Fruit fly (Drosophila melanogaster) whole organism, embryonic: ENCODE data around the gene ND-23.
A peak's percentile ranks its signal among the peaks of the same experiment; 100 is the strongest.

Source experiments
- BEAF-32 ChIP-seq: fragments of 200-800 bp; sonication (Bioruptor generic); optimal IDR thresholded peaks from 3 replicates; lab custom pipeline; 2017; ENCODE audit warnings: missing biosample characterization, missing genetic modification characterization, mild to moderate bottlenecking, moderate library complexity, missing genetic modification reagents
- Bgb ChIP-seq: fragments of 200-800 bp; sonication (Bioruptor generic); IDR thresholded peaks from 2 replicates; pipeline ENCODE4 v1.3.6; 2022; ENCODE audit warnings: missing biosample characterization, missing genetic modification characterization; ENCODE audit not compliant: partially characterized antibody
- CG1024 ChIP-seq: fragments of 200-800 bp; sonication (Bioruptor generic); IDR thresholded peaks from 2 replicates; pipeline ENCODE4 v1.3.6; 2022; ENCODE audit warnings: missing biosample characterization, missing genetic modification characterization
- CG10274 ChIP-seq: fragments of 200-800 bp; sonication (Bioruptor generic); optimal IDR thresholded peaks from 3 replicates; lab custom pipeline; 2017; ENCODE audit warnings: missing biosample characterization, mild to moderate bottlenecking, missing genetic modification characterization
- CG10431 ChIP-seq: fragments of 200-800 bp; sonication (Bioruptor generic); optimal IDR thresholded peaks from 3 replicates; lab custom pipeline; 2018; ENCODE audit warnings: missing biosample characterization, mild to moderate bottlenecking, missing genetic modification characterization
- CG12769 ChIP-seq: fragments of 200-800 bp; sonication (Bioruptor generic); optimal IDR thresholded peaks from 2 replicates; lab custom pipeline; 2019; ENCODE audit warnings: missing biosample characterization, mild to moderate bottlenecking, missing genetic modification characterization, moderate library complexity
- CG13123 ChIP-seq: fragments of 200-800 bp; sonication (Bioruptor generic); optimal IDR thresholded peaks from 2 replicates; lab custom pipeline; 2016; ENCODE audit warnings: missing biosample characterization, missing genetic modification characterization
- CG13424 ChIP-seq: fragments of 200-800 bp; sonication (Bioruptor generic); optimal IDR thresholded peaks from 2 replicates; lab custom pipeline; 2019; ENCODE audit warnings: missing biosample characterization, mild to moderate bottlenecking, missing genetic modification characterization, moderate library complexity
- CG16813 ChIP-seq: fragments of 200-800 bp; sonication (Bioruptor generic); IDR thresholded peaks from 3 replicates; pipeline ENCODE4 v1.3.6; 2022; ENCODE audit warnings: missing biosample characterization, missing genetic modification characterization; ENCODE audit not compliant: partially characterized antibody
- CG17359 ChIP-seq: fragments of 200-800 bp; sonication (Bioruptor generic); optimal IDR thresholded peaks from 3 replicates; lab custom pipeline; 2018; ENCODE audit warnings: missing biosample characterization, mild to moderate bottlenecking, missing genetic modification characterization, moderate library complexity
- CG17829 ChIP-seq: fragments of 200-800 bp; optimal IDR thresholded peaks from 2 replicates; lab custom pipeline; 2019; ENCODE audit warnings: missing biosample characterization, mild to moderate bottlenecking, missing genetic modification characterization, moderate library complexity
- CG18764 ChIP-seq: fragments of 200-800 bp; sonication (Bioruptor generic); optimal IDR thresholded peaks from 3 replicates; lab custom pipeline; 2016; ENCODE audit warnings: missing biosample characterization, missing genetic modification characterization
- CG2120 ChIP-seq: fragments of 200-800 bp; sonication (Bioruptor generic); optimal IDR thresholded peaks from 3 replicates; lab custom pipeline; 2016; ENCODE audit warnings: missing biosample characterization, missing genetic modification characterization
- CG34422 ChIP-seq: fragments of 200-800 bp; sonication (Bioruptor generic); IDR thresholded peaks from 3 replicates; pipeline ENCODE4 v1.3.6; 2022; ENCODE audit warnings: missing biosample characterization, missing genetic modification characterization
- CG3995 ChIP-seq: fragments of 200-800 bp; sonication (Bioruptor generic); optimal IDR thresholded peaks from 3 replicates; lab custom pipeline; 2016; ENCODE audit warnings: missing biosample characterization, missing genetic modification characterization
- CG9932 ChIP-seq: fragments of 200-800 bp; sonication (Bioruptor generic); IDR thresholded peaks from 2 replicates; pipeline ENCODE4 v1.3.6; 2022; ENCODE audit warnings: missing biosample characterization, missing genetic modification characterization
- Eip74EF ChIP-seq, 2 experiments: fragments of 200-800 bp in 1 of 2; fragments of >200 bp in 1 of 2; sonication (Bioruptor generic) in 1 of 2; optimal IDR thresholded peaks; 2 replicates each; lab custom pipeline; 2017 to 2019; ENCODE audit warnings: missing biosample characterization in 2 of 2, missing genetic modification characterization in 2 of 2, mild to moderate bottlenecking in 1 of 2, moderate library complexity in 1 of 2
- Ets97D ChIP-seq: fragments of 200-800 bp; sonication (Bioruptor generic); optimal IDR thresholded peaks from 3 replicates; lab custom pipeline; 2016; ENCODE audit warnings: missing biosample characterization, missing genetic modification characterization
- Fer2 ChIP-seq: fragments of 200-800 bp; sonication (Bioruptor generic); optimal IDR thresholded peaks from 2 replicates; lab custom pipeline; 2018; ENCODE audit warnings: missing biosample characterization, mild to moderate bottlenecking, missing genetic modification characterization, moderate library complexity
- HLH4C ChIP-seq: fragments of 200-800 bp; sonication (Bioruptor generic); IDR thresholded peaks from 3 replicates; pipeline ENCODE4 v1.3.6; 2022; ENCODE audit warnings: missing biosample characterization, missing genetic modification characterization; ENCODE audit not compliant: partially characterized antibody
- Lhr ChIP-seq: fragments of 200-800 bp; sonication (Bioruptor generic); optimal IDR thresholded peaks from 3 replicates; lab custom pipeline; 2017; ENCODE audit warnings: mild to moderate bottlenecking, missing biosample characterization, missing genetic modification reagents, missing genetic modification characterization
- Lim3 ChIP-seq: fragments of 200-800 bp; sonication (Bioruptor generic); IDR thresholded peaks from 2 replicates; pipeline ENCODE4 v1.3.6; 2022; ENCODE audit warnings: missing biosample characterization, missing genetic modification characterization
- MBD-R2 ChIP-seq: fragments of 200-800 bp; sonication (Bioruptor generic); IDR thresholded peaks from 2 replicates; pipeline ENCODE4 v1.3.6; 2022; ENCODE audit warnings: missing biosample characterization, missing genetic modification characterization
- MESR4 ChIP-seq: fragments of 200-800 bp; sonication (Bioruptor generic); optimal IDR thresholded peaks from 2 replicates; lab custom pipeline; 2018; ENCODE audit warnings: missing biosample characterization, mild to moderate bottlenecking, missing genetic modification characterization, moderate library complexity
- Med ChIP-seq: fragments of 200-800 bp; sonication (Bioruptor generic); peaks from one replicate; lab custom pipeline; 2016; ENCODE audit warnings: missing biosample characterization, missing genetic modification characterization, mild to moderate bottlenecking, inconsistent platforms, moderate library complexity
- Mes4 ChIP-seq: fragments of 200-800 bp; sonication (Bioruptor generic); optimal IDR thresholded peaks from 2 replicates; lab custom pipeline; 2016; ENCODE audit warnings: missing biosample characterization, missing genetic modification characterization
- Spps ChIP-seq: fragments of 200-800 bp; sonication (Bioruptor generic); optimal IDR thresholded peaks from 2 replicates; lab custom pipeline; 2018; ENCODE audit warnings: missing biosample characterization, mild to moderate bottlenecking, missing genetic modification characterization
- YL-1 ChIP-seq: fragments of 200-800 bp; sonication (Bioruptor generic); optimal IDR thresholded peaks from 3 replicates; lab custom pipeline; 2017; ENCODE audit warnings: missing biosample characterization, mild to moderate bottlenecking, missing genetic modification characterization
- ara ChIP-seq: fragments of 200-800 bp; sonication (Bioruptor generic); IDR thresholded peaks from 2 replicates; pipeline ENCODE4 v1.3.6; 2022; ENCODE audit warnings: missing biosample characterization, missing genetic modification characterization
- bigmax ChIP-seq: fragments of 200-800 bp; sonication (Bioruptor generic); optimal IDR thresholded peaks from 2 replicates; lab custom pipeline; 2018; ENCODE audit warnings: missing biosample characterization, mild to moderate bottlenecking, missing genetic modification characterization
- bowl ChIP-seq: fragments of 200-800 bp; sonication (Bioruptor generic); IDR thresholded peaks from 2 replicates; pipeline ENCODE4 v1.3.6; 2022; ENCODE audit warnings: missing biosample characterization, missing genetic modification characterization
- chif ChIP-seq, 2 experiments: fragments of 200-800 bp; sonication (Bioruptor generic); optimal IDR thresholded peaks; 3 replicates each; lab custom pipeline; 2016; ENCODE audit warnings: missing biosample characterization in 2 of 2, missing genetic modification characterization in 2 of 2
- crp ChIP-seq, 2 experiments: fragments of 200-800 bp; sonication (Bioruptor generic); optimal IDR thresholded peaks; 2 replicates in 1 of 2; 3 replicates in 1 of 2; lab custom pipeline; 2017; ENCODE audit warnings: missing biosample characterization in 2 of 2, missing genetic modification characterization in 2 of 2, mild to moderate bottlenecking in 1 of 2, moderate library complexity in 1 of 2
- dmrt99B ChIP-seq: fragments of 200-800 bp; sonication (Bioruptor generic); optimal IDR thresholded peaks from 2 replicates; lab custom pipeline; 2018; ENCODE audit warnings: missing biosample characterization, mild to moderate bottlenecking, missing genetic modification characterization, moderate library complexity
- ems ChIP-seq: fragments of 200-800 bp; sonication (Bioruptor generic); optimal IDR thresholded peaks from 3 replicates; lab custom pipeline; 2016; ENCODE audit warnings: missing biosample characterization, missing genetic modification characterization
- esg ChIP-seq: fragments of 200-800 bp; sonication (Bioruptor generic); conservative IDR thresholded peaks from 2 replicates; pipeline ENCODE4 v1.3.6; 2022; ENCODE audit warnings: missing biosample characterization, missing genetic modification characterization
- gcm2 ChIP-seq: fragments of 200-800 bp; sonication (Bioruptor generic); optimal IDR thresholded peaks from 2 replicates; lab custom pipeline; 2016; ENCODE audit warnings: missing biosample characterization, missing genetic modification characterization
- gfzf ChIP-seq: fragments of 200-800 bp; sonication (Bioruptor generic); optimal IDR thresholded peaks from 2 replicates; lab custom pipeline; 2016; ENCODE audit warnings: missing biosample characterization, mild to moderate bottlenecking, missing genetic modification characterization, moderate library complexity
- jing ChIP-seq: fragments of 200-800 bp; sonication (Bioruptor generic); optimal IDR thresholded peaks from 2 replicates; lab custom pipeline; 2018; ENCODE audit warnings: missing biosample characterization, mild to moderate bottlenecking, missing genetic modification characterization
- lilli ChIP-seq: fragments of 200-800 bp; sonication (Bioruptor generic); optimal IDR thresholded peaks from 3 replicates; lab custom pipeline; 2016; ENCODE audit warnings: missing biosample characterization, missing genetic modification characterization
- mld ChIP-seq: fragments of 200-800 bp; sonication (Bioruptor generic); IDR thresholded peaks from 3 replicates; pipeline ENCODE4 v1.3.6; 2022; ENCODE audit warnings: missing biosample characterization, missing genetic modification characterization; ENCODE audit not compliant: partially characterized antibody
- nmo ChIP-seq: fragments of 200-800 bp; sonication (Bioruptor generic); optimal IDR thresholded peaks from 2 replicates; lab custom pipeline; 2018; ENCODE audit warnings: missing biosample characterization, mild to moderate bottlenecking, missing genetic modification characterization, moderate library complexity
- pho ChIP-seq: fragments of 200-800 bp; sonication (Bioruptor generic); optimal IDR thresholded peaks from 2 replicates; lab custom pipeline; 2016; ENCODE audit warnings: missing biosample characterization, missing genetic modification characterization
- pzg ChIP-seq: fragments of 200-800 bp; sonication (Bioruptor generic); optimal IDR thresholded peaks from 3 replicates; lab custom pipeline; 2018; ENCODE audit warnings: missing biosample characterization, mild to moderate bottlenecking, missing genetic modification characterization, moderate library complexity
- sens-2 ChIP-seq: fragments of 200-800 bp; sonication (Bioruptor generic); IDR thresholded peaks from 2 replicates; pipeline ENCODE4 v1.3.6; 2022; ENCODE audit warnings: missing biosample characterization, missing genetic modification characterization
- seq ChIP-seq: fragments of 200-800 bp; sonication (Bioruptor generic); IDR thresholded peaks from 2 replicates; pipeline ENCODE4 v1.3.6; 2022; ENCODE audit warnings: missing biosample characterization, missing genetic modification characterization
- slbo ChIP-seq: fragments of 200-800 bp; sonication (Bioruptor generic); IDR thresholded peaks from 2 replicates; pipeline ENCODE4 v1.3.6; 2022; ENCODE audit warnings: missing biosample characterization, missing genetic modification characterization
- wek ChIP-seq: fragments of 200-800 bp; sonication (Bioruptor generic); optimal IDR thresholded peaks from 3 replicates; lab custom pipeline; 2018; ENCODE audit warnings: missing biosample characterization, mild to moderate bottlenecking, missing genetic modification characterization, moderate library complexity
- z ChIP-seq: fragments of 200-800 bp; sonication (Bioruptor generic); IDR thresholded peaks from 3 replicates; pipeline ENCODE4 v1.3.6; 2022; ENCODE audit warnings: missing biosample characterization, missing genetic modification characterization

The ND-23 gene

dm6 chr3R:15857189-15857767, 20.4 kb upstream of the ND-23 start, which contains the start of gene Hmt-1 (continued):
- TF ChIP-seq Lim3 (no peak), z (0 out of 3 replicates have a peak, but pooled peaks have one; percentile 28), nmo (GFP tag; lab: Kevin White, UChicago) (peak; percentile 67), jing (GFP tag; lab: Kevin White, UChicago) (no peak), pzg (GFP tag; lab: Kevin White, UChicago) (peak; percentile 86), lilli (GFP tag; lab: Kevin White, UChicago) (peak; percentile 43), pho (GFP tag; lab: Kevin White, UChicago) (no peak), BEAF-32 (peak; percentile 47), YL-1 (GFP tag; lab: Kevin White, UChicago) (peak; percentile 53), MBD-R2 (GFP tag; lab: Robert Waterston, UW) (peak; percentile 61; the same call in 1 of the 2 replicates), Lhr (GFP tag; lab: Kevin White, UChicago) (peak; percentile 52), wek (GFP tag; lab: Kevin White, UChicago) (no peak), chif (GFP tag; optimal IDR thresholded peaks at IDR 0.05; lab: Kevin White, UChicago) (peak in 1 of 2 experiments; percentile 6), CG12769 (no peak), Mes4 (GFP tag; lab: Kevin White, UChicago) (no peak), CG13424 (tag; lab: Kevin White, UChicago) (peak; percentile 5), Ets97D (GFP tag; lab: Kevin White, UChicago) (peak; percentile 58), sens-2 (no peak), Spps (no peak), CG1024 (GFP tag; lab: Robert Waterston, UW) (no peak), CG18764 (no peak), MESR4 (GFP tag; lab: Kevin White, UChicago) (peak; percentile 82), mld (GFP tag; lab: Robert Waterston, UW) (no peak), ems (peak; percentile 14), CG17829 (tag; lab: Kevin White, UChicago) (peak; percentile 53), Fer2 (tag; lab: Kevin White, UChicago) (no peak), Bgb (GFP tag; lab: Robert Waterston, UW) (no peak; the same call in 1 of the 2 replicates), bowl (GFP tag; lab: Robert Waterston, UW) (no peak), CG10431 (GFP tag; lab: Kevin White, UChicago) (no peak), CG3995 (no peak), ara (no peak), gfzf (GFP tag; lab: Kevin White, UChicago) (peak; percentile 91), CG10274 (no peak), Eip74EF (GFP tag; optimal IDR thresholded peaks at IDR 0.05; lab: Kevin White, UChicago) (no peak), Med (GFP tag; lab: Kevin White, UChicago) (peak; percentile 81), CG13123 (GFP tag; lab: Kevin White, UChicago) (no peak), crp (GFP tag; optimal IDR thresholded peaks at IDR 0.05; lab: Kevin White, UChicago) (peak in 1 of 2 experiments; percentile 32), esg (GFP tag; lab: Robert Waterston, UW) (no peak), gcm2 (GFP tag; lab: Kevin White, UChicago) (no peak), seq (no peak), bigmax (GFP tag; lab: Kevin White, UChicago) (no peak), CG9932 (GFP tag; lab: Robert Waterston, UW) (no peak), dmrt99B (tag; lab: Kevin White, UChicago) (no peak), CG34422 (peak; percentile 69; the same call in 1 of the 3 replicates), CG17359 (no peak), slbo (no peak), CG2120 (GFP tag; lab: Kevin White, UChicago) (peak; percentile 31), HLH4C (GFP tag; lab: Robert Waterston, UW) (no peak), CG16813 (GFP tag; lab: Robert Waterston, UW) (peak; percentile 23; the same call in 1 of the 3 replicates)
